Worm (Caenorhabditis elegans) whole organism, L4/young adult: ENCODE data around the gene ets-6.

Source experiments
- W03F9.2 ChIP-seq: fragments of 150-350 bp; optimal IDR thresholded peaks from 2 replicates; lab custom pipeline; 2014; ENCODE audit warnings: missing biosample characterization, missing genetic modification characterization
- him-1 ChIP-seq: sonication (generic microtip); optimal IDR thresholded peaks from 2 replicates; lab custom pipeline; 2016; ENCODE audit warnings: missing genotype, missing genetic modification reagents, missing genetic modification characterization, missing compliant biosample characterization

DNA sequence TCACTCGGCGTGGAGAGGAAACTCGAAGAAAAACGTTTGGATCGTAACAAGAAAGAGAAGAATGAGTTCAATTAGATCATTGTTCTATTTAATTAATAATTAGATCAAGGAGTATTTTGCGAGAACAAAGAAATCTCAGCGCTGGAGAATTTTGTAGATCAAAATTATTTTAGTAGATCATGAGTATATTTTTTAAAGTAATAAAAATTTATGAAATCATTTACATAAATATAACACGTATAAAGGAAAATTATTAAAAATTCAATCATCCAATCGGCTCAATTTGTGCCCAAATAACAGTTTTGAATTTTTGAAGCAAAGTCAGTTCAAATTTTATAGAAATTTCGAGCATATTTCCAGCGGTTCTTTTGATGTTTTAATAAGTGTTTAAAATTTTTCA lies 43.8 kb upstream of the ets-6 start, which contains the start of gene C50E3.13:
- no peak for TF ChIP-seq him-1 (tag; lab: Kevin White, UChicago)
- TF ChIP-seq W03F9.2 (tag; lab: Kevin White, UChicago) = no peak
